Fruit fly (Drosophila melanogaster) whole organism, wandering third instar larva: ENCODE measurements around the gene CG32320.

Source experiments
- CG32264 ChIP-seq: fragments of 200-800 bp; sonication (Bioruptor generic); optimal IDR thresholded peaks from 2 replicates; lab custom pipeline; 2016; ENCODE audit warnings: missing biosample characterization, missing genetic modification characterization
- CG9705 ChIP-seq: fragments of 200-800 bp; sonication (Bioruptor generic); optimal IDR thresholded peaks from 2 replicates; lab custom pipeline; 2018; ENCODE audit warnings: missing biosample characterization, mild to moderate bottlenecking, missing genetic modification characterization
- CrebA ChIP-seq: fragments of 200-800 bp; sonication (Bioruptor generic); optimal IDR thresholded peaks from 2 replicates; lab custom pipeline; 2016; ENCODE audit warnings: missing biosample characterization, mild to moderate bottlenecking, missing genetic modification characterization, borderline replicate concordance
- GATAd ChIP-seq: sonication (Bioruptor generic); optimal IDR thresholded peaks from 2 replicates; lab custom pipeline; 2016; ENCODE audit warnings: missing biosample characterization, missing genetic modification characterization
- Mio ChIP-seq: sonication (Bioruptor generic); optimal IDR thresholded peaks from 2 replicates; lab custom pipeline; 2016; ENCODE audit warnings: missing biosample characterization, missing genetic modification characterization
- Sp1 ChIP-seq: fragments of 200-800 bp; sonication (Bioruptor generic); optimal IDR thresholded peaks from 3 replicates; lab custom pipeline; 2019; ENCODE audit warnings: missing biosample characterization, mild to moderate bottlenecking, missing genetic modification characterization, moderate library complexity
- Vsx2 ChIP-seq: fragments of 200-300, 225-300 bp; sonication (Bioruptor generic); optimal IDR thresholded peaks from 2 replicates; lab custom pipeline; 2018; ENCODE audit warnings: missing biosample characterization, missing genetic modification characterization; ENCODE audit not compliant: partially characterized antibody
- br ChIP-seq: fragments of 200-800 bp; sonication (Bioruptor generic); optimal IDR thresholded peaks from 2 replicates; lab custom pipeline; 2016; ENCODE audit warnings: missing biosample characterization, missing genetic modification characterization
- dmrt93B ChIP-seq: fragments of 200-800 bp; sonication (Bioruptor generic); optimal IDR thresholded peaks from 2 replicates; lab custom pipeline; 2018; ENCODE audit warnings: missing biosample characterization, mild to moderate bottlenecking, missing genetic modification characterization
- ey ChIP-seq: fragments of 200-800 bp; sonication (Bioruptor generic); optimal IDR thresholded peaks from 2 replicates; lab custom pipeline; 2016; ENCODE audit warnings: missing biosample characterization, missing genetic modification characterization
- foxo ChIP-seq, 2 experiments: fragments of 200-800 bp; sonication (Bioruptor generic); optimal IDR thresholded peaks; 2 replicates in 1 of 2; 3 replicates in 1 of 2; lab custom pipeline; 2016 to 2017; ENCODE audit warnings: missing biosample characterization in 2 of 2, missing genetic modification characterization in 2 of 2
- fru ChIP-seq: fragments of 200-800 bp; sonication (Bioruptor generic); optimal IDR thresholded peaks from 3 replicates; lab custom pipeline; 2016; ENCODE audit warnings: missing biosample characterization, mild to moderate bottlenecking, missing genetic modification characterization
- h ChIP-seq: fragments of 200-800 bp; sonication (Bioruptor generic); optimal IDR thresholded peaks from 3 replicates; lab custom pipeline; 2016; ENCODE audit warnings: missing biosample characterization, mild to moderate bottlenecking, missing genetic modification characterization
- jim ChIP-seq: fragments of 175-275, 200-325 bp; sonication (Bioruptor generic); optimal IDR thresholded peaks from 2 replicates; lab custom pipeline; 2016; ENCODE audit warnings: missing biosample characterization, mild to moderate bottlenecking, missing genetic modification characterization
- lola ChIP-seq: fragments of >200 bp; optimal IDR thresholded peaks from 2 replicates; lab custom pipeline; 2017; ENCODE audit warnings: missing biosample characterization, missing genetic modification characterization
- pan ChIP-seq: fragments of >200 bp; optimal IDR thresholded peaks from 2 replicates; lab custom pipeline; 2017
- psq ChIP-seq: fragments of 200-800 bp; sonication (Bioruptor generic); optimal IDR thresholded peaks from 3 replicates; lab custom pipeline; 2017; ENCODE audit warnings: missing biosample characterization, mild to moderate bottlenecking, missing genetic modification characterization, moderate library complexity
- rgr ChIP-seq: fragments of 200-800 bp; sonication (Bioruptor generic); optimal IDR thresholded peaks from 3 replicates; lab custom pipeline; 2016; ENCODE audit warnings: missing biosample characterization, mild to moderate bottlenecking, missing genetic modification characterization
- sv ChIP-seq: fragments of 200-800 bp; sonication (Bioruptor generic); optimal IDR thresholded peaks from 3 replicates; lab custom pipeline; 2016; ENCODE audit warnings: missing biosample characterization, missing genetic modification characterization
- tai ChIP-seq: sonication (Bioruptor generic); optimal IDR thresholded peaks from 2 replicates; lab custom pipeline; 2016; ENCODE audit warnings: missing biosample characterization, missing genetic modification characterization
- usp ChIP-seq: fragments of >200 bp; optimal IDR thresholded peaks from 2 replicates; lab custom pipeline; 2017; ENCODE audit warnings: missing biosample characterization, missing genetic modification characterization
- woc ChIP-seq: sonication (Bioruptor generic); optimal IDR thresholded peaks from 2 replicates; lab custom pipeline; 2016; ENCODE audit warnings: missing biosample characterization, mild to moderate bottlenecking, missing genetic modification characterization

CG32320 gene

DNA sequence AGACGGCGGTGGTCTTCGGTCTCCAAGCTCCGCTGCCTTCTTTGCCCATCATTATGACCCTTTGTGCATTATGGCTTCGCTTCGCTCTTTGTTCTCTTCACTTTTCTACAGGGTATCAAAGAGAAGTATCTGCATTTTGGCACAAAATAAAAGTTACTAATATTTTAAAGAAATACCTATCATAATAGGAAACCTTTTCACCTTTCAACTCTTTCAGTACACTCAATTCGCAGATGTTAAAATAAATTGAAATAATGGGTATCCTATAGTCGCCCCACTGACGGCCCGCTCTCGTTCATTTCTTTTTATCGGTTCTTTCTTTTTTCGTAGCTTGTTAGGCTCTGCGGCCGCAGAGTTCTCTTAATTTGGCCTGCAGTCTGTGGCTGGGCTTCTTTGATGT is 44.5 kb downstream of the CG32320 start (continued):
- TF ChIP-seq dmrt93B (GFP tag; lab: Kevin White, UChicago) = peak; percentile 88

DNA sequence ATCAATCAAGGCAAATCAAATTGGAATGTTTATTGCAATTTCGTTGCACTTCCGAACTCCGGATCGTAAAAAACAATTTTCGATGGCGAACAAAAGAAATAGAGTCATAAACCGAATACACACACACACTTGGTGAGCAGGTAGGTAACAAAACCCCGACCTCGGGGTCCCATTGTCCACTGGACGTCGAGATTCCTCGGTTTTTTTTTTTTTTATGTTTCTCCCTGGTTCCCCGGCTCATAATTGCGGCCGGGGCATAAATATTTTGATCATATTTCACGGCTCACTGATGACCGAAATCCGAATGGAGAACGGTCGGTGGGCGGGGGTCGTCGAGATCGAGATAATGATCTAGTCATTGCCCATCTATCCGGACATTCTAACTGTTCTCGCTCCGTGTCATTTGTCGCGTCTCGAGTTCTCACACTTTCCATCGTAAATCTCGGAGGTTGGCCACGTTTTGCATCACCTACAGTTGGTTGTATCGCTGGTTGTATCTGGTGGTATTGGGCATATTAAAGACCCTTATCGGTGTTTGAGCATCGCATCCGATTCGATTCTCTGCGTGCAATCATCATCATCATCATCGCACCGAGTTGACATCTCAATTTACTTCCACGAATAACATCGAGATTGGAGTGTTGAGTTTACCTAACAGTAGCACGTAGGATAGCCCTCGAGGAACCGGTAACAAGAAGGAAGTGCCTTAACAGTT is 49.6 kb downstream of the CG32320 start:
- TF ChIP-seq usp (GFP tag; lab: Kevin White, UChicago) (no peak), CG32264 (GFP tag; lab: Kevin White, UChicago) (no peak), jim (GFP tag; lab: Kevin White, UChicago) (no peak), CG9705 (GFP tag; lab: Kevin White, UChicago) (no peak), h (GFP tag; lab: Kevin White, UChicago) (no peak), pan (lab: Kevin White, UChicago) (no peak), GATAd (no peak), ey (GFP tag; lab: Kevin White, UChicago) (no peak), tai (no peak), fru (no peak), CrebA (GFP tag; lab: Kevin White, UChicago) (no peak), dmrt93B (GFP tag; lab: Kevin White, UChicago) (no peak), psq (GFP tag; lab: Kevin White, UChicago) (no peak), sv (GFP tag; lab: Kevin White, UChicago) (no peak), Mio (GFP tag; lab: Kevin White, UChicago) (no peak), Sp1 (GFP tag; lab: Kevin White, UChicago) (no peak), rgr (GFP tag; lab: Kevin White, UChicago) (no peak), lola (GFP tag; lab: Kevin White, UChicago) (no peak), Vsx2 (no peak)

dm6 chr3L:1450940-1451339 is 52.6 kb downstream of the CG32320 start:
- peak; percentile 11 for TF ChIP-seq fru
- peak; percentile 7 for TF ChIP-seq ey (GFP tag; lab: Kevin White, UChicago)
- peak; percentile 6 for TF ChIP-seq h (GFP tag; lab: Kevin White, UChicago)
- peak; percentile 10 for TF ChIP-seq woc (GFP tag; lab: Kevin White, UChicago)
- no peak for TF ChIP-seq CG9705 (GFP tag; lab: Kevin White, UChicago)
- no peak for TF ChIP-seq Vsx2
- peak in 1 of 2 experiments; percentile 11 for TF ChIP-seq foxo (GFP tag; optimal IDR thresholded peaks at IDR 0.05; lab: Kevin White, UChicago)
- TF ChIP-seq rgr (GFP tag; lab: Kevin White, UChicago) = peak; percentile 25
- TF ChIP-seq br = peak; percentile 3
